Worm (Caenorhabditis elegans): ENCODE results near the gene chil-27.

The chil-27 gene

DNA sequence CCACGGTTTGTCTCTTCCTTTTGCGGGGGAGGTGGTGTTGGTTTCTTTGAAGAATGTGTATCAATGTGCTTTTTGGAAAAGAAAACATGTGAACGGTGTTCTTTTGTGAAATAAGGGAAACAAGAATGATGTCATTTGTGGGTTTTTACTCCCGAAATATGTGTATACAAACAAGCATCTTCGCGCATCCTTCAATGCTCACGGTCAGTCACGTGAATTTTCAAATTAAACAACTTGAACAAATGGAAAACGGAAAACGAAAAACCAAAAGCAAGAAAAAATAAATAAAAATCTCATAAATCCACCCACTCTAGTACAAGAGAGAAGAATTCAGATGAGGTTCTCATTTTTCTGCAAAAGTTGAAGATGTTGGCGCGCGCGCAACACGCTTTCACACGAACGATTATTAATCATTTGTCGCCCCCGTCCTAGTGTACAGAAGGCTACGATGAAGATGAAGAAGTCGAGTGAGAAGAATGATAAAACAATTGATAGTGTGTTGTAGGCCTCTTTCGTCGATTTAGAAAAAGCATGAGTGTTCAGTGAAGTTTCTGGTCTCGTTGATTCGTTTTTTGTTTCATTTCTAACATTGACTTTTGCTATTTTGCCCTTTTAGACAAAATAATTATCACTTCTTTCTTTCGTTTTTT, 7.5 kb downstream of the chil-27 start (continued):
- TF ChIP-seq nhr-42 (GFP tag; IDR thresholded peaks at IDR 0.05) = no peak
- TF ChIP-seq tra-1 (GFP tag; IDR thresholded peaks at IDR 0.05) = no peak

DNA sequence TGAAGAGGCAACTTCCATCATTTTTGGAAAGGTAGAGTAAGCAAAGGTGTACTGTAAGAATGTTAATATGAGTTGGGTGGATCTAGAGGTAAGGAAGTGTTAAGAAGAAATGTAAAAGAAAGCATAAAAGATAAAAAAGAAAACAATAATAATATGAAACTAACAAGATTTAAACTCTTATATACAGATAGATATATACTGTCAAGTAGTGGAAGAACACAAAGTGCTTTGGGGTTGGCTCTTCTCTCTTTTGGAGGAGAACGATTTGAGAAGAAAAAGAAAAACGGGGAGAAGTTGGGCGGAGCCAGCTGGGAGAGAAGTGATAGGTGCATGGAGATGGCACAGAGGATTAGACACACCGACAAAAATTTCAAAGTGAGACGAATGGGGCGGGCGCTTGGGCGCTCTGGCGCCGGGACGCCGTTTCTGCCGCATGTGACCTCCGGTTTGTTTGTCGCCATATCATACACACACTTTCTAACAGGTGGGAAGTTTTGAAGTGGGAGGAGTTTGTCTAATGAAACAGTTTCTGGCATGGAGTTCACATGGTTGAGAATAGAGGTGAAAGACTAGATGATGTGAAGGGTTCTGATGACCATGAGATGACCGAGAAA, 9.8 kb downstream of the chil-27 start, which contains the start of gene T19H5.4:
T19H5.4 (minus strand) TSS at position 51 of the 614 bp plus-strand sequence.
- peak in 1 of 2 experiments; percentile 74 for TF ChIP-seq unc-62 (GFP tag; optimal IDR thresholded peaks at IDR 0.05 in 1 of 2)
- TF ChIP-seq unc-62 (tag; optimal IDR thresholded peaks at IDR 0.05) = no peak
- TF ChIP-seq lin-1 (GFP tag; IDR thresholded peaks at IDR 0.05) = peak; percentile 64; the same call in 1 of the 2 replicates
- TF ChIP-seq mdt-29 (GFP tag; IDR thresholded peaks at IDR 0.05) = peak; percentile 71; the same call in 1 of the 2 replicates
- TF ChIP-seq ceh-20 (GFP tag; IDR thresholded peaks at IDR 0.05) = peak; percentile 65; the same call in 1 of the 2 replicates
- peak; percentile 24 for TF ChIP-seq duxl-1 (tag; optimal IDR thresholded peaks at IDR 0.05; ENCODE audit: poor library complexity)
- TF ChIP-seq nhr-77 (tag; optimal IDR thresholded peaks at IDR 0.05) = peak; percentile 12
- peak; percentile 38; the same call in 1 of the 2 replicates for TF ChIP-seq php-3 (GFP tag; IDR thresholded peaks at IDR 0.05)
- TF ChIP-seq egl-27 (tag; optimal IDR thresholded peaks at IDR 0.05) = no peak
- peak; percentile 40 for TF ChIP-seq rbr-2 (tag; optimal IDR thresholded peaks at IDR 0.05)
- 0 out of 2 replicates have a peak, but pooled peaks have one; percentile 32 for TF ChIP-seq saeg-2 (GFP tag; IDR thresholded peaks at IDR 0.05)
- TF ChIP-seq unc-130 (GFP tag; optimal IDR thresholded peaks at IDR 0.05) = no peak
- peak; percentile 52; the same call in 1 of the 2 replicates for TF ChIP-seq ctbp-1 (GFP tag; IDR thresholded peaks at IDR 0.05)
- TF ChIP-seq daf-16 (GFP tag; optimal IDR thresholded peaks at IDR 0.05) = peak in 1 of 2 experiments; percentile 4
- peak; percentile 66 for TF ChIP-seq daf-16 (tag; optimal IDR thresholded peaks at IDR 0.05)
- TF ChIP-seq mxl-3 (GFP tag; optimal IDR thresholded peaks at IDR 0.05) = peak; percentile 96
- 0 out of 2 replicates have a peak, but pooled peaks have one; percentile 19 for TF ChIP-seq egl-43 (GFP tag; IDR thresholded peaks at IDR 0.05)
- TF ChIP-seq Y48G9A.11 (GFP tag; IDR thresholded peaks at IDR 0.05) = no peak
- peak; percentile 48 for TF ChIP-seq mes-2 (tag; optimal IDR thresholded peaks at IDR 0.05; ENCODE audit: poor library complexity, severe bottlenecking)
- peak; percentile 48 for TF ChIP-seq nhr-11 (tag; optimal IDR thresholded peaks at IDR 0.05)
- TF ChIP-seq Y5F2A.4 (GFP tag; optimal IDR thresholded peaks at IDR 0.05) = no peak
- TF ChIP-seq hmg-1.1 (GFP tag; IDR thresholded peaks at IDR 0.05) = peak; percentile 75; the same call in 1 of the 2 replicates
- peak; percentile 43; the same call in 1 of the 2 replicates for TF ChIP-seq T26A8.4 (GFP tag; IDR thresholded peaks at IDR 0.05)
- peak; percentile 79 for TF ChIP-seq aha-1 (tag)
- TF ChIP-seq zip-2 (tag; optimal IDR thresholded peaks at IDR 0.05) = no peak
- TF ChIP-seq unc-39 (tag; optimal IDR thresholded peaks at IDR 0.05) = no peak
- no peak for TF ChIP-seq nhr-10 (tag; optimal IDR thresholded peaks at IDR 0.05)
- peak; percentile 92 for TF ChIP-seq hlh-30 (tag; optimal IDR thresholded peaks at IDR 0.05; ENCODE audit: insufficient read depth)
- peak; percentile 46; the same call in 1 of the 2 replicates for TF ChIP-seq tra-1 (GFP tag; IDR thresholded peaks at IDR 0.05)
- 0 out of 2 replicates have a peak, but pooled peaks have one; percentile 50 for TF ChIP-seq pha-4 (GFP tag; IDR thresholded peaks at IDR 0.05)
- TF ChIP-seq pha-4 (tag; optimal IDR thresholded peaks at IDR 0.05) = no peak
- peak; percentile 42 for TF ChIP-seq gei-8 (GFP tag; optimal IDR thresholded peaks at IDR 0.05)
- TF ChIP-seq pqm-1 (tag; optimal IDR thresholded peaks at IDR 0.05) = peak; percentile 41
- no peak for TF ChIP-seq spr-3 (GFP tag; optimal IDR thresholded peaks at IDR 0.05)
- 0 out of 2 replicates have a peak, but pooled peaks have one; percentile 37 for TF ChIP-seq vab-7 (GFP tag; IDR thresholded peaks at IDR 0.05)
- peak; percentile 96 for TF ChIP-seq hlh-11 (tag; optimal IDR thresholded peaks at IDR 0.05)
- peak; percentile 44; the same call in 1 of the 2 replicates for TF ChIP-seq zfp-3 (GFP tag; conservative IDR thresholded peaks at IDR 0.05)
- no peak for TF ChIP-seq skn-1 (tag; optimal IDR thresholded peaks at IDR 0.05)
- peak; percentile 76 for TF ChIP-seq nhr-48 (tag; optimal IDR thresholded peaks at IDR 0.05)
- TF ChIP-seq lim-7 (GFP tag; IDR thresholded peaks at IDR 0.05) = peak; percentile 67; the same call in 1 of the 2 replicates
- no peak for TF ChIP-seq snpc-4 (tag; optimal IDR thresholded peaks at IDR 0.05)
- TF ChIP-seq aly-2 (tag; optimal IDR thresholded peaks at IDR 0.05) = no peak
- peak; percentile 96 for TF ChIP-seq dmd-6 (GFP tag; IDR thresholded peaks at IDR 0.05)
- peak; percentile 38; the same call in 1 of the 2 replicates for TF ChIP-seq madf-9 (GFP tag; conservative IDR thresholded peaks at IDR 0.05)
- TF ChIP-seq Y75B8A.6 (GFP tag; IDR thresholded peaks at IDR 0.05) = peak; percentile 53; the same call in 1 of the 2 replicates
- no peak for TF ChIP-seq ZK337.2 (GFP tag; IDR thresholded peaks at IDR 0.05)
